Worm (Caenorhabditis elegans) whole organism, L4/young adult: ENCODE data around the gene disl-2.

Source experiments
- dao-5 ChIP-seq: sonication (generic microtip); optimal IDR thresholded peaks from 2 replicates; lab custom pipeline; 2016; ENCODE audit warnings: missing genotype, missing genetic modification characterization, moderate library complexity, missing compliant biosample characterization
- him-1 ChIP-seq: sonication (generic microtip); optimal IDR thresholded peaks from 2 replicates; lab custom pipeline; 2016; ENCODE audit warnings: missing genotype, missing genetic modification reagents, missing genetic modification characterization, missing compliant biosample characterization

- TF ChIP-seq him-1 (tag; lab: Kevin White, UChicago): no peak
- no peak for TF ChIP-seq dao-5 (tag; lab: Kevin White, UChicago)
Measured at ce11 chrIII:5440540-5440939, 2.4 kb upstream of the disl-2 start, which contains the start of gene W03A5.6.
